Worm (Caenorhabditis elegans) whole organism, mixed stage, embryonic: ENCODE measurements around the gene nduc-2.

ENCODE experiments used
- blmp-1 ChIP-seq: fragments of 150-350 bp; optimal IDR thresholded peaks from 2 replicates; lab custom pipeline; 2014; ENCODE audit warnings: missing biosample characterization, missing genetic modification characterization
- ceh-83 ChIP-seq: fragments of 200-800 bp; sonication (Bioruptor generic); optimal IDR thresholded peaks from 2 replicates; lab custom pipeline; 2018; ENCODE audit warnings: mild to moderate bottlenecking, missing genetic modification characterization, missing compliant biosample characterization
- nhr-12 ChIP-seq: fragments of 150-350 bp; optimal IDR thresholded peaks from 2 replicates; lab custom pipeline; 2014; ENCODE audit warnings: missing biosample characterization, missing genetic modification characterization
- nhr-237 ChIP-seq: fragments of 150-350 bp; optimal IDR thresholded peaks from 2 replicates; lab custom pipeline; 2014; ENCODE audit warnings: missing biosample characterization, missing genetic modification characterization
- nhr-28 ChIP-seq: fragments of 150-350 bp; optimal IDR thresholded peaks from 2 replicates; lab custom pipeline; 2014; ENCODE audit warnings: missing biosample characterization, missing genetic modification characterization
- pha-4 ChIP-seq: fragments of 150-350 bp; optimal IDR thresholded peaks from 2 replicates; lab custom pipeline; 2018; ENCODE audit warnings: missing biosample characterization, missing genetic modification reagents, missing genetic modification characterization
- snpc-4 ChIP-seq: fragments of 150-350 bp; optimal IDR thresholded peaks from 2 replicates; lab custom pipeline; 2014; ENCODE audit warnings: missing biosample characterization, missing genetic modification characterization
- unc-120 ChIP-seq: sonication (generic microtip); optimal IDR thresholded peaks from 2 replicates; lab custom pipeline; 2017; ENCODE audit warnings: missing genetic modification characterization, missing compliant biosample characterization; ENCODE audit not compliant: poor library complexity, severe bottlenecking
- unc-62 ChIP-seq: fragments of 150-350 bp; optimal IDR thresholded peaks from 2 replicates; lab custom pipeline; 2014; ENCODE audit warnings: missing biosample characterization, missing genetic modification reagents, missing genetic modification characterization
- ztf-11 ChIP-seq: fragments of 150-350 bp; optimal IDR thresholded peaks from 2 replicates; lab custom pipeline; 2014; ENCODE audit warnings: missing biosample characterization, missing genetic modification characterization

- TF ChIP-seq ceh-83 (GFP tag; lab: Kevin White, UChicago) = no peak
- TF ChIP-seq unc-62 = no peak
- no peak for TF ChIP-seq nhr-237 (tag; lab: Kevin White, UChicago)
- no peak for TF ChIP-seq blmp-1 (tag; lab: Kevin White, UChicago)
- TF ChIP-seq nhr-28 = no peak
- no peak for TF ChIP-seq ztf-11
- TF ChIP-seq snpc-4 = no peak
- TF ChIP-seq unc-120 (tag; lab: Kevin White, UChicago) = no peak
- TF ChIP-seq nhr-12 (tag; lab: Kevin White, UChicago) = no peak
- no peak for TF ChIP-seq pha-4 (tag; lab: Kevin White, UChicago)
Observed at ce11 chrIII:2757478-2757877, 29.2 kb upstream of the nduc-2 start.
